Fruit fly (Drosophila melanogaster): Measurements from ENCODE around the gene CG7115.

Gene CG7115

dm6 chr2L:7828901-7829300 lies 8.0 kb downstream of the CG7115 start (continued):
- no peak for TF ChIP-seq nerfin-1 (tag; optimal IDR thresholded peaks at IDR 0.05)
- TF ChIP-seq kah (GFP tag; optimal IDR thresholded peaks at IDR 0.05) = no peak
- TF ChIP-seq CG7372 (GFP tag; IDR thresholded peaks at IDR 0.05) = no peak
- no peak for TF ChIP-seq H2.0 (GFP tag; IDR thresholded peaks at IDR 0.05)
- no peak for TF ChIP-seq sisA (GFP tag; IDR thresholded peaks at IDR 0.05)
- TF ChIP-seq CG4820 (GFP tag; optimal IDR thresholded peaks at IDR 0.05) = no peak
- peak; percentile 37 for TF ChIP-seq CG12071 (GFP tag; optimal IDR thresholded peaks at IDR 0.05)
- TF ChIP-seq Hr3 (GFP tag; optimal IDR thresholded peaks at IDR 0.05) = no peak
- TF ChIP-seq ase (GFP tag; IDR thresholded peaks at IDR 0.05) = no peak
- TF ChIP-seq gsb-n (tag; optimal IDR thresholded peaks at IDR 0.05) = no peak
- TF ChIP-seq lmd (GFP tag; IDR thresholded peaks at IDR 0.05) = no peak
- TF ChIP-seq Deaf1 (tag; optimal IDR thresholded peaks at IDR 0.05) = no peak
- no peak for TF ChIP-seq zfh1 (GFP tag; IDR thresholded peaks at IDR 0.05)
- TF ChIP-seq CG12236 (GFP tag; optimal IDR thresholded peaks at IDR 0.05) = no peak
- TF ChIP-seq Asciz (GFP tag; optimal IDR thresholded peaks at IDR 0.05) = peak; percentile 46
- TF ChIP-seq stwl (tag; optimal IDR thresholded peaks at IDR 0.05) = no peak
- TF ChIP-seq crc (GFP tag; optimal IDR thresholded peaks at IDR 0.05) = no peak
- TF ChIP-seq amos (GFP tag; IDR thresholded peaks at IDR 0.05; ENCODE audit: partially characterized antibody) = no peak
- TF ChIP-seq HmgZ (tag; optimal IDR thresholded peaks at IDR 0.05) = no peak
- TF ChIP-seq az2 (GFP tag; optimal IDR thresholded peaks at IDR 0.05) = no peak
- no peak for TF ChIP-seq tx (GFP tag; optimal IDR thresholded peaks at IDR 0.05)
- TF ChIP-seq CG2129 (GFP tag; IDR thresholded peaks at IDR 0.05; ENCODE audit: partially characterized antibody) = no peak
- TF ChIP-seq HHEX (GFP tag; optimal IDR thresholded peaks at IDR 0.05) = no peak
- no peak for TF ChIP-seq eyg (GFP tag; optimal IDR thresholded peaks at IDR 0.05)
- no peak for TF ChIP-seq CG16813 (GFP tag; IDR thresholded peaks at IDR 0.05; ENCODE audit: partially characterized antibody)
- TF ChIP-seq CG11696 (GFP tag; IDR thresholded peaks at IDR 0.05) = no peak
- peak; percentile 38 for TF ChIP-seq CG7987 (GFP tag; optimal IDR thresholded peaks at IDR 0.05)
- TF ChIP-seq CG8478 (optimal IDR thresholded peaks at IDR 0.05) = no peak
- TF ChIP-seq CG6765 (GFP tag; optimal IDR thresholded peaks at IDR 0.05) = no peak
- no peak for TF ChIP-seq pita (GFP tag; optimal IDR thresholded peaks at IDR 0.05)
- no peak for TF ChIP-seq Vsx1 (GFP tag; optimal IDR thresholded peaks at IDR 0.05)
- TF ChIP-seq CG6254 (GFP tag; optimal IDR thresholded peaks at IDR 0.05) = peak; percentile 17
- no peak for TF ChIP-seq CG12659 (GFP tag; optimal IDR thresholded peaks at IDR 0.05)
- no peak for TF ChIP-seq CG5953 (GFP tag; IDR thresholded peaks at IDR 0.05)
- peak; percentile 1 for TF ChIP-seq trem (tag; optimal IDR thresholded peaks at IDR 0.05)
- no peak for TF ChIP-seq CG4282 (GFP tag; optimal IDR thresholded peaks at IDR 0.05)
- 0 out of 2 replicates have a peak, but pooled peaks have one; percentile 17 for TF ChIP-seq Xrp1 (GFP tag; IDR thresholded peaks at IDR 0.05)
- no peak for TF ChIP-seq YL-1 (GFP tag; optimal IDR thresholded peaks at IDR 0.05)
- TF ChIP-seq Doc2 (GFP tag; IDR thresholded peaks at IDR 0.05) = no peak
- TF ChIP-seq fd96Cb (tag; optimal IDR thresholded peaks at IDR 0.05) = no peak
- TF ChIP-seq CG13775 (GFP tag; optimal IDR thresholded peaks at IDR 0.05) = no peak
- no peak for TF ChIP-seq cato (GFP tag; optimal IDR thresholded peaks at IDR 0.05; ENCODE audit: borderline replicate concordance)
- TF ChIP-seq ken (GFP tag; IDR thresholded peaks at IDR 0.05) = no peak
- TF ChIP-seq CG10274 (GFP tag; optimal IDR thresholded peaks at IDR 0.05) = no peak
- no peak for TF ChIP-seq ara (GFP tag; IDR thresholded peaks at IDR 0.05)
- no peak for TF ChIP-seq TFAM (GFP tag; optimal IDR thresholded peaks at IDR 0.05)
